Worm (Caenorhabditis elegans) whole organism, L1 larva: ENCODE data around the gene K07C5.2.

Experiments
- C16A3.4 ChIP-seq: fragments of 150-350 bp; optimal IDR thresholded peaks from 2 replicates; lab custom pipeline; 2014; ENCODE audit warnings: missing biosample characterization, missing genetic modification characterization
- C34B4.2 ChIP-seq: sonication (generic microtip); optimal IDR thresholded peaks from 2 replicates; lab custom pipeline; 2017; ENCODE audit warnings: mild to moderate bottlenecking, missing genetic modification characterization, missing compliant biosample characterization
- Y116A8C.19 ChIP-seq: sonication (generic microtip); optimal IDR thresholded peaks from 2 replicates; lab custom pipeline; 2016; ENCODE audit warnings: missing compliant biosample characterization, missing genetic modification characterization, borderline replicate concordance
- aha-1 ChIP-seq: fragments of 150-350 bp; optimal IDR thresholded peaks from 2 replicates; lab custom pipeline; 2014; ENCODE audit warnings: missing biosample characterization, missing genetic modification characterization
- blmp-1 ChIP-seq: fragments of 150-350 bp; optimal IDR thresholded peaks from 2 replicates; lab custom pipeline; 2014; ENCODE audit warnings: missing biosample characterization, missing genetic modification characterization
- ceh-8 ChIP-seq: fragments of 200-800 bp; sonication (Bioruptor generic); optimal IDR thresholded peaks from 2 replicates; lab custom pipeline; 2018; ENCODE audit warnings: mild to moderate bottlenecking, missing genetic modification characterization, moderate library complexity, missing compliant biosample characterization
- ceh-90 ChIP-seq: sonication (generic microtip); optimal IDR thresholded peaks from 2 replicates; lab custom pipeline; 2016; ENCODE audit warnings: missing genetic modification characterization, missing compliant biosample characterization
- ces-1 ChIP-seq: fragments of 150-350 bp; optimal IDR thresholded peaks from 2 replicates; lab custom pipeline; 2014; ENCODE audit warnings: missing biosample characterization, missing genetic modification reagents, missing genetic modification characterization
- dpl-1 ChIP-seq, 3 experiments: fragments of 150-350 bp in 2 of 3; sonication (generic microtip) in 1 of 3; optimal IDR thresholded peaks; 2 replicates each; lab custom pipeline; 2014 to 2017; ENCODE audit warnings: missing biosample characterization in 3 of 3, missing genetic modification characterization in 3 of 3, missing genetic modification reagents in 3 of 3
- dsc-1 ChIP-seq: sonication (generic microtip); optimal IDR thresholded peaks from 2 replicates; lab custom pipeline; 2016; ENCODE audit warnings: mild to moderate bottlenecking, missing genetic modification characterization, missing compliant biosample characterization
- efl-3 ChIP-seq: fragments of 200-800 bp; sonication (Bioruptor generic); optimal IDR thresholded peaks from 2 replicates; lab custom pipeline; 2018; ENCODE audit warnings: mild to moderate bottlenecking, missing genetic modification characterization, missing compliant biosample characterization
- egl-13 ChIP-seq: sonication (generic microtip); optimal IDR thresholded peaks from 2 replicates; lab custom pipeline; 2016; ENCODE audit warnings: missing genotype, missing genetic modification reagents, missing genetic modification characterization, missing compliant biosample characterization
- egl-27 ChIP-seq, 2 experiments: fragments of 150-350 bp in 1 of 2; sonication (generic microtip); optimal IDR thresholded peaks; 3 replicates each; lab custom pipeline; 2017 to 2018; ENCODE audit warnings: missing biosample characterization in 2 of 2, missing genetic modification characterization in 2 of 2, missing genetic modification reagents in 2 of 2
- elt-2 ChIP-seq: sonication (generic microtip); optimal IDR thresholded peaks from 2 replicates; lab custom pipeline; 2016; ENCODE audit warnings: missing genetic modification characterization, mild to moderate bottlenecking, inconsistent platforms, missing compliant biosample characterization, missing genetic modification reagents
- elt-3 ChIP-seq, 6 experiments: fragments of 150-350 bp in 1 of 6; sonication (generic microtip); optimal IDR thresholded peaks; 2 replicates each; lab custom pipeline; 2017 to 2018; ENCODE audit warnings: missing biosample characterization in 6 of 6, missing genetic modification characterization in 6 of 6, inconsistent platforms in 1 of 6
- fkh-10 ChIP-seq: sonication (generic microtip); optimal IDR thresholded peaks from 2 replicates; lab custom pipeline; 2017; ENCODE audit warnings: missing biosample characterization, missing genetic modification reagents, missing genetic modification characterization
- fkh-4 ChIP-seq: sonication (generic microtip); optimal IDR thresholded peaks from 2 replicates; lab custom pipeline; 2016; ENCODE audit warnings: missing compliant biosample characterization, missing genetic modification characterization, borderline replicate concordance
- fkh-8 ChIP-seq: sonication (generic microtip); optimal IDR thresholded peaks from 2 replicates; lab custom pipeline; 2016; ENCODE audit warnings: mild to moderate bottlenecking, missing genetic modification characterization, missing compliant biosample characterization
- fos-1 ChIP-seq: fragments of 150-350 bp; optimal IDR thresholded peaks from 2 replicates; lab custom pipeline; 2014; ENCODE audit warnings: missing biosample characterization, missing genetic modification characterization
- hlh-4 ChIP-seq: sonication (generic microtip); optimal IDR thresholded peaks from 2 replicates; lab custom pipeline; 2016; ENCODE audit warnings: mild to moderate bottlenecking, missing genetic modification characterization, missing compliant biosample characterization
- hpl-2 ChIP-seq: fragments of 150-350 bp; optimal IDR thresholded peaks from 2 replicates; lab custom pipeline; 2014; ENCODE audit warnings: missing biosample characterization, missing genetic modification reagents, missing genetic modification characterization
- irx-1 ChIP-seq: sonication (generic microtip); optimal IDR thresholded peaks from 2 replicates; lab custom pipeline; 2016; ENCODE audit warnings: missing genetic modification characterization, missing compliant biosample characterization
- isw-1 ChIP-seq: fragments of 200-800 bp; sonication (Bioruptor generic); IDR thresholded peaks from 2 replicates; pipeline ENCODE4 v1.3.6; 2022; ENCODE audit warnings: missing genetic modification characterization, missing compliant biosample characterization
- jun-1 ChIP-seq: fragments of 150-350 bp; optimal IDR thresholded peaks from 2 replicates; lab custom pipeline; 2014; ENCODE audit warnings: missing biosample characterization, missing genetic modification reagents, missing genetic modification characterization
- lin-15B ChIP-seq: fragments of 150-350 bp; sonication (generic microtip); optimal IDR thresholded peaks from 3 replicates; lab custom pipeline; 2014; ENCODE audit warnings: missing biosample characterization, missing genetic modification characterization
- lin-35 ChIP-seq, 2 experiments: fragments of 150-350 bp; optimal IDR thresholded peaks; 2 replicates each; lab custom pipeline; 2014; ENCODE audit warnings: missing biosample characterization in 2 of 2, missing genetic modification characterization in 2 of 2, missing genetic modification reagents in 2 of 2
- lin-39 ChIP-seq: fragments of 150-350 bp; optimal IDR thresholded peaks from 2 replicates; lab custom pipeline; 2014; ENCODE audit warnings: missing biosample characterization, missing genetic modification reagents, missing genetic modification characterization
- lir-3 ChIP-seq: sonication (generic microtip); optimal IDR thresholded peaks from 2 replicates; lab custom pipeline; 2016; ENCODE audit warnings: mild to moderate bottlenecking, missing genetic modification characterization, moderate library complexity, missing compliant biosample characterization; ENCODE audit not compliant: poor library complexity
- lsy-2 ChIP-seq, 2 experiments: fragments of 150-350 bp; optimal IDR thresholded peaks; 2 replicates each; lab custom pipeline; 2014; ENCODE audit warnings: missing biosample characterization in 2 of 2, missing genetic modification characterization in 2 of 2
- mef-2 ChIP-seq: fragments of 150-350 bp; optimal IDR thresholded peaks from 2 replicates; lab custom pipeline; 2014; ENCODE audit warnings: missing biosample characterization, missing genetic modification characterization
- nhr-237 ChIP-seq: fragments of 150-350 bp; optimal IDR thresholded peaks from 2 replicates; lab custom pipeline; 2014; ENCODE audit warnings: missing biosample characterization, missing genetic modification characterization
- nhr-28 ChIP-seq: fragments of 150-350 bp; optimal IDR thresholded peaks from 2 replicates; lab custom pipeline; 2014; ENCODE audit warnings: missing biosample characterization, missing genetic modification characterization
- nhr-47 ChIP-seq: sonication (generic microtip); optimal IDR thresholded peaks from 2 replicates; lab custom pipeline; 2016; ENCODE audit warnings: mild to moderate bottlenecking, missing genetic modification characterization, moderate library complexity, missing compliant biosample characterization
- nhr-77 ChIP-seq: fragments of 150-350 bp; optimal IDR thresholded peaks from 2 replicates; lab custom pipeline; 2014; ENCODE audit warnings: missing biosample characterization, missing genetic modification characterization
- pag-3 ChIP-seq: sonication (generic microtip); optimal IDR thresholded peaks from 2 replicates; lab custom pipeline; 2017; ENCODE audit warnings: missing genetic modification characterization, mild to moderate bottlenecking, missing compliant biosample characterization, antibody characterized with exemption, borderline replicate concordance; ENCODE audit not compliant: insufficient read depth
- pax-3 ChIP-seq: fragments of 200-800 bp; sonication (Bioruptor generic); optimal IDR thresholded peaks from 2 replicates; lab custom pipeline; 2018; ENCODE audit warnings: mild to moderate bottlenecking, missing genetic modification characterization, moderate library complexity, missing compliant biosample characterization
- pqm-1 ChIP-seq: sonication (generic microtip); optimal IDR thresholded peaks from 3 replicates; lab custom pipeline; 2017; ENCODE audit warnings: missing biosample characterization, missing genetic modification characterization
- rnt-1 ChIP-seq: sonication (generic microtip); optimal IDR thresholded peaks from 2 replicates; lab custom pipeline; 2016; ENCODE audit warnings: mild to moderate bottlenecking, missing genetic modification characterization, moderate library complexity, missing compliant biosample characterization
- sox-4 ChIP-seq: sonication (generic microtip); optimal IDR thresholded peaks from 2 replicates; lab custom pipeline; 2016; ENCODE audit warnings: missing genetic modification characterization, missing compliant biosample characterization
- sptf-1 ChIP-seq: fragments of 150-350 bp; optimal IDR thresholded peaks from 2 replicates; lab custom pipeline; 2014; ENCODE audit warnings: missing biosample characterization, missing genetic modification characterization
- sup-37 ChIP-seq: fragments of 200-800 bp; sonication (Bioruptor generic); optimal IDR thresholded peaks from 2 replicates; lab custom pipeline; 2018; ENCODE audit warnings: mild to moderate bottlenecking, missing genetic modification characterization, missing compliant biosample characterization
- tlp-1 ChIP-seq: fragments of 150-350 bp; optimal IDR thresholded peaks from 2 replicates; lab custom pipeline; 2014; ENCODE audit warnings: missing biosample characterization, missing genetic modification characterization
- zag-1 ChIP-seq: fragments of 150-350 bp; optimal IDR thresholded peaks from 2 replicates; lab custom pipeline; 2014; ENCODE audit warnings: missing biosample characterization, missing genetic modification characterization
- ztf-11 ChIP-seq, 2 experiments: sonication (generic microtip); optimal IDR thresholded peaks; 2 replicates each; lab custom pipeline; 2016 to 2017; ENCODE audit warnings: missing genetic modification characterization in 2 of 2, missing biosample characterization in 1 of 2, missing compliant biosample characterization in 1 of 2
- ztf-4 ChIP-seq: fragments of 150-350 bp; optimal IDR thresholded peaks from 2 replicates; lab custom pipeline; 2014; ENCODE audit warnings: missing biosample characterization, missing genetic modification characterization

K07C5.2 gene

ce11 chrV:10352928-10353427, 13.7 kb downstream of the K07C5.2 start, which contains the start of gene nol-56 (continued):
- no peak for TF ChIP-seq zag-1 (tag; lab: Kevin White, UChicago)
- TF ChIP-seq dpl-1 (GFP tag; optimal IDR thresholded peaks at IDR 0.05; lab: Kevin White, UChicago), result peak; percentile 81 to 86 (median 85)
- peak; percentile 83 for TF ChIP-seq egl-13 (tag; lab: Kevin White, UChicago)
- TF ChIP-seq sup-37 (GFP tag; lab: Kevin White, UChicago), result no peak
- TF ChIP-seq Y116A8C.19, result peak; percentile 2
- TF ChIP-seq pax-3 (tag; lab: Kevin White, UChicago), result peak; percentile 49
- TF ChIP-seq elt-2 (tag; lab: Kevin White, UChicago), result peak; percentile 58
- peak; percentile 81 for TF ChIP-seq lin-15B (tag; lab: Kevin White, UChicago)
- TF ChIP-seq ceh-8 (GFP tag; lab: Kevin White, UChicago), result peak; percentile 54
- TF ChIP-seq ceh-90 (tag; lab: Kevin White, UChicago), result peak; percentile 75
- peak; percentile 88 to 91 for TF ChIP-seq lin-35 (GFP tag; optimal IDR thresholded peaks at IDR 0.05; lab: Kevin White, UChicago)
- peak in 2 of 6 experiments; percentile 44 to 47 for TF ChIP-seq elt-3 (tag; optimal IDR thresholded peaks at IDR 0.05; lab: Kevin White, UChicago)
- no peak for TF ChIP-seq sptf-1 (tag; lab: Kevin White, UChicago)
- TF ChIP-seq egl-27 (tag; optimal IDR thresholded peaks at IDR 0.05; lab: Kevin White, UChicago), result no peak
- peak; percentile 0 for TF ChIP-seq hpl-2 (GFP tag; lab: Kevin White, UChicago)
- peak; percentile 43 for TF ChIP-seq efl-3
- no peak for TF ChIP-seq aha-1 (tag; lab: Kevin White, UChicago)
- peak; percentile 82 for TF ChIP-seq isw-1 (GFP tag; lab: Robert Waterston, UW)
- TF ChIP-seq nhr-28 (tag; lab: Kevin White, UChicago), result no peak
- TF ChIP-seq nhr-47 (tag; lab: Kevin White, UChicago), result peak; percentile 92
- TF ChIP-seq lir-3, result peak; percentile 88
- peak; percentile 51 for TF ChIP-seq lin-39 (tag; lab: Kevin White, UChicago)
- TF ChIP-seq ztf-11 (tag; optimal IDR thresholded peaks at IDR 0.05; lab: Kevin White, UChicago), result peak in 1 of 2 experiments; percentile 86
- peak; percentile 37 for TF ChIP-seq nhr-77 (tag; lab: Kevin White, UChicago)
- peak; percentile 28 for TF ChIP-seq nhr-237 (tag; lab: Kevin White, UChicago)
- no peak for TF ChIP-seq fkh-10
- no peak for TF ChIP-seq ces-1 (GFP tag; lab: Kevin White, UChicago)
- TF ChIP-seq C16A3.4 (tag; lab: Kevin White, UChicago), result peak; percentile 87
- no peak for TF ChIP-seq tlp-1 (tag; lab: Kevin White, UChicago)
- no peak for TF ChIP-seq pqm-1
- peak; percentile 95 for TF ChIP-seq rnt-1
- peak; percentile 77 for TF ChIP-seq fkh-8 (tag; lab: Kevin White, UChicago)
- TF ChIP-seq fkh-4 (tag; lab: Kevin White, UChicago), result peak; percentile 43
- no peak for TF ChIP-seq C34B4.2 (tag; lab: Kevin White, UChicago)
- TF ChIP-seq sox-4, result peak; percentile 85
- TF ChIP-seq pag-3 (tag; lab: Kevin White, UChicago), result no peak
- TF ChIP-seq ztf-4 (tag; lab: Kevin White, UChicago), result peak; percentile 42
- TF ChIP-seq dsc-1 (tag; lab: Kevin White, UChicago), result peak; percentile 88
- TF ChIP-seq jun-1 (tag; lab: Kevin White, UChicago), result peak; percentile 51
- TF ChIP-seq mef-2, result no peak
- peak; percentile 85 for TF ChIP-seq blmp-1 (tag; lab: Kevin White, UChicago)
- TF ChIP-seq fos-1 (tag; lab: Kevin White, UChicago), result peak; percentile 44
- no peak for TF ChIP-seq hlh-4
- TF ChIP-seq irx-1, result peak; percentile 78
- TF ChIP-seq lsy-2 (tag; optimal IDR thresholded peaks at IDR 0.05; lab: Kevin White, UChicago), result peak; percentile 87 to 93
- TF ChIP-seq, all 84 proteins: peak for 56
